Fruit fly (Drosophila melanogaster): ENCODE measurements around the gene Sec71.

dm6 chr2L:13841508-13841907 is 48.2 kb downstream of the Sec71 start, which contains the start of gene CG33307:
- TF ChIP-seq ovo (GFP tag; optimal IDR thresholded peaks at IDR 0.05) (no peak), CG33017 (tag; optimal IDR thresholded peaks at IDR 0.05) (no peak), cic (GFP tag; optimal IDR thresholded peaks at IDR 0.05) (no peak)

Data from whole organism, adult.